Worm (Caenorhabditis elegans): ENCODE results near the gene C11D2.3.

Gene C11D2.3

DNA sequence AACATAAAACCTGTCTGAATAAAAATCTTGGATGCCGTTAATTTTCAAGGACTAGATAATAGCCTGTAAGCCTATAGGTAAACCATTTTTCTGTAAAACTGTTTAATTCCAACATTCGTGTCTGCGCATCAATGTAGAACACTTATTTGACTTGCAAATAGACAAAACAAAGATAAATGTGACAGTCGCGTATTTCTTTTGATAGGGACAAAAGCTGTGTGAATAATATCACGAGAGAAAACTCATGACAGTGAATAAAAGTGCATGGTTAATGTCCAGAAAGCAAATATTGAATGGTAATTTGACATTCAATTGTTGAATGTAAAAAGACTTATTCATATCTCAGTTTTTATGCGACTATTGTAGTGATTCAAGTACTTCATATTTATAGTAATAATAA is at the start of gene C11D2.3:
C11D2.3 (plus strand) TSS at position 301 of the 400 bp plus-strand sequence.
- TF ChIP-seq nhr-42 (GFP tag; IDR thresholded peaks at IDR 0.05) (no peak), mdt-29 (GFP tag; IDR thresholded peaks at IDR 0.05) (no peak), hlh-30 (tag; optimal IDR thresholded peaks at IDR 0.05; ENCODE audit: insufficient read depth) (peak; percentile 34), daf-16 (GFP tag; optimal IDR thresholded peaks at IDR 0.05) (no peak), daf-16 (tag; optimal IDR thresholded peaks at IDR 0.05) (no peak), hlh-11 (tag; optimal IDR thresholded peaks at IDR 0.05) (no peak), ztf-11 (tag; optimal IDR thresholded peaks at IDR 0.05) (no peak), dve-1 (tag; optimal IDR thresholded peaks at IDR 0.05; ENCODE audit: insufficient read depth) (peak; percentile 53), zip-11 (GFP tag; IDR thresholded peaks at IDR 0.05) (no peak), nhr-102 (tag; optimal IDR thresholded peaks at IDR 0.05) (no peak), dmd-6 (GFP tag; IDR thresholded peaks at IDR 0.05) (no peak), fos-1 (tag; optimal IDR thresholded peaks at IDR 0.05) (no peak), nhr-10 (tag; optimal IDR thresholded peaks at IDR 0.05) (no peak), nhr-76 (tag; optimal IDR thresholded peaks at IDR 0.05) (no peak), nhr-77 (tag; optimal IDR thresholded peaks at IDR 0.05) (no peak)

DNA sequence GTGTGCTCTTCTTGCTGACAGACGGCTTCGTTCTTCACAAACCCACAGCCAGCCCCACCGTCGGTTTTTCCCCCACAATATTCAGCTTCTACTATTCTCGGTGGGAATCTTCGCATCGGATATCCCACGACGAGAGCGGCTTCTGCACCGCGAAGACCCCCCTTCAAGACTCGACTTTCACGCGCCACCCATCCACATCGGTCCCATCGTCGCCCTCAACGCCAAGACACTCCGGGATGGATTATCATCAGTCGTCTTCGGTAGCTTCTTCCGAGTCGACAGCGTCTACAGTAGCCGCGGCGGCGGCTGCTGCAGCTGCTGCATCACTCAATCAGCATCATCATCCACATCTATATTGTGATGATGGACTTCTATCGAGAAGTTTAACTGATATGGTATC is 47.2 kb upstream of the C11D2.3 start:
- TF ChIP-seq mes-2 (tag; optimal IDR thresholded peaks at IDR 0.05; ENCODE audit: poor library complexity, severe bottlenecking), result no peak
- TF ChIP-seq mep-1 (tag; optimal IDR thresholded peaks at IDR 0.05), result no peak
- TF ChIP-seq F49E8.2 (tag; optimal IDR thresholded peaks at IDR 0.05; ENCODE audit: borderline replicate concordance), result no peak
- TF ChIP-seq gei-8 (GFP tag; optimal IDR thresholded peaks at IDR 0.05), result no peak
- no peak for TF ChIP-seq zip-11 (GFP tag; IDR thresholded peaks at IDR 0.05)
- peak; percentile 78 for TF ChIP-seq aha-1 (tag)
- TF ChIP-seq lsy-2 (tag; optimal IDR thresholded peaks at IDR 0.05), result no peak
- no peak for TF ChIP-seq D1046.2 (GFP tag; IDR thresholded peaks at IDR 0.05)
- TF ChIP-seq ceh-32 (tag; optimal IDR thresholded peaks at IDR 0.05; ENCODE audit: poor library complexity), result no peak
- no peak for TF ChIP-seq fkh-10 (GFP tag; optimal IDR thresholded peaks at IDR 0.05)
- TF ChIP-seq saeg-2 (GFP tag; IDR thresholded peaks at IDR 0.05), result no peak
- TF ChIP-seq ZK337.2 (GFP tag; IDR thresholded peaks at IDR 0.05), result no peak
- TF ChIP-seq T20F7.1 (GFP tag; optimal IDR thresholded peaks at IDR 0.05), result no peak
- TF ChIP-seq nhr-10 (tag; optimal IDR thresholded peaks at IDR 0.05), result no peak
- TF ChIP-seq set-16 (GFP tag; IDR thresholded peaks at IDR 0.05), result peak; percentile 81

DNA sequence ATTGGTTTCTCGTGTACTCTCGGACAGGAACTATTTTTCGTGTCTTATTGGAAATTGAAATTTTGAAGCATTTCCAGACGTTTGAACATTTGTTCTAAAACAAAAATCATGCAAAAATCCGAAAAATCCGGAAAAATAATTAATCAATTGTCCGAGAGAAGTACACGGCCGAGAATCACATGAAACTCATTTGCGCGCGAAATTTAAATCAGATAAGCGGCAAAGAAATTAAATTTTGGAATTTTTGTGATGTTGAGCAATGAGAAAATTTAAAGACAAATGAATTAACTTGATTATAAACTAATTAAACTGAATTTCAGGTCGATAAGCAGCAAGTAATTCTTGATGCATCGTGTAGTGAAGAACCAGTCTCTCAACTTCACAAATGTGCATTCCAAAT is 42.9 kb upstream of the C11D2.3 start:
- no peak for TF ChIP-seq mdl-1 (tag; optimal IDR thresholded peaks at IDR 0.05)
- TF ChIP-seq daf-19 (GFP tag; conservative IDR thresholded peaks at IDR 0.05), result peak; percentile 61; the same call in 1 of the 2 replicates

DNA sequence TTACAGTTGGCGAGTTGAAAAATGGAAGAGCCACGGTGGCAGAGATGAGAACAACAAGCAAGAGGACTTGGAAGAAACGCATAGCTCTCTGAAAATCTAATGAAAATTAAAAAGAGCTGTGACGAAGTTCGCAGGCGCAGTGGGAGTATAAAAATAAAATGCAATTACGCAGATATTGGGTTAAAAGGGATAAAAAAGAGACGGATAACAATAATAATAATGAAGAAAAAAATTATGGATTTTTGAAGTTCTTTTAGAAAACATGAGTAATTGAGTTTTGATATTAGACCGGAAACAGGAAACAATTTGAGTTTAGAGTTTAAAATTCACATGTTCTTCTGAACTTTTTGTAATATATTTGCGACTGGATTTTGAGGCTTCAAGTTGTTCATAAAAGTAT is 39.3 kb upstream of the C11D2.3 start, which contains the start of gene M03D4.3:
M03D4.3 (minus strand) TSS at position 101 of the 400 bp plus-strand sequence.
- TF ChIP-seq egl-27 (tag; optimal IDR thresholded peaks at IDR 0.05), result no peak
- no peak for TF ChIP-seq lir-3 (tag; optimal IDR thresholded peaks at IDR 0.05)
- no peak for TF ChIP-seq fkh-10 (GFP tag; optimal IDR thresholded peaks at IDR 0.05)
- no peak for TF ChIP-seq ces-1 (GFP tag; optimal IDR thresholded peaks at IDR 0.05)

DNA sequence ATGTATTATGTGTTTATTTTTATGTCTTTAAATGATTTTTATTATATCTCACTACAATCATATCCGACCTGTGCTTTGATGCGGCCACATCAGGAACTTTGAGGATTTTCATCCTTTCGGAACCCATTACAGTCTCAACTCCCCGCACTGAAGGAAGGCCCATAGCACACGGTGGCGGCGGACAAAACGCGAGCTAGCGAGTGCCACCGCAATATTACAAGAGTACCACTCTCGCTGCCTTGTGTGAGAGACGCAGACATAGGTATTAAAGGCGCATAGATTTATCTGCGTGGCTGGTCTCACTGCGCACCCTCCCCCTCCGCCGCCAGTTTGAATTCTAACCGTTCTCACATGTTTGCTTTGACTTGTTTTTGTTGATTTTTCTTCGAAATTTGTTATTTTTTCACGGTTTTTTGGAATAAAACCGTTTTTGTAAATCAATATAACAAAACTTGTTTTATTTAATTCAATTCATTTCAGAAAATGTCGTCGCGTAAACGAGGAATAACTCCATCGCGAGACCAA is 33.8 kb upstream of the C11D2.3 start, which contains the start of gene zen-4:
zen-4 (plus strand) TSS at position 475 of the 525 bp plus-strand sequence.
- TF ChIP-seq ceh-20 (GFP tag; IDR thresholded peaks at IDR 0.05) (no peak), vab-7 (GFP tag; IDR thresholded peaks at IDR 0.05) (no peak), lin-39 (tag; optimal IDR thresholded peaks at IDR 0.05) (no peak), dmd-8 (GFP tag; IDR thresholded peaks at IDR 0.05) (no peak), php-3 (GFP tag; IDR thresholded peaks at IDR 0.05) (peak; percentile 55; the same call in 1 of the 2 replicates), nhr-28 (tag; optimal IDR thresholded peaks at IDR 0.05) (no peak), zfp-3 (GFP tag; conservative IDR thresholded peaks at IDR 0.05) (0 out of 2 replicates have a peak, but pooled peaks have one; percentile 27), ces-1 (GFP tag; optimal IDR thresholded peaks at IDR 0.05) (no peak), egl-43 (GFP tag; IDR thresholded peaks at IDR 0.05) (no peak; the same call in 1 of the 2 replicates), nhr-11 (tag; optimal IDR thresholded peaks at IDR 0.05) (no peak), nhr-25 (tag; optimal IDR thresholded peaks at IDR 0.05; ENCODE audit: borderline replicate concordance, insufficient read depth) (no peak), ZK337.2 (GFP tag; IDR thresholded peaks at IDR 0.05) (no peak), ceh-32 (tag; optimal IDR thresholded peaks at IDR 0.05; ENCODE audit: poor library complexity) (no peak), tra-1 (GFP tag; IDR thresholded peaks at IDR 0.05) (no peak), arid-1 (GFP tag; conservative IDR thresholded peaks at IDR 0.05) (peak; percentile 78), lsy-2 (tag; optimal IDR thresholded peaks at IDR 0.05) (no peak)

All from whole organism, L4 larva.